Fruit fly (Drosophila melanogaster) whole organism, embryonic: Measurements from ENCODE around the gene tmod.
A peak's percentile ranks its signal among the peaks of the same experiment; 100 is the strongest.

Experiments
- Asciz ChIP-seq: fragments of 200-800 bp; sonication (Bioruptor generic); optimal IDR thresholded peaks from 2 replicates; lab custom pipeline; 2017; ENCODE audit warnings: missing biosample characterization, mild to moderate bottlenecking, missing genetic modification characterization, missing genetic modification reagents
- Blimp-1 ChIP-seq: fragments of 200-800 bp; sonication (Bioruptor generic); optimal IDR thresholded peaks from 3 replicates; lab custom pipeline; 2018; ENCODE audit warnings: missing biosample characterization, missing genetic modification characterization, mild to moderate bottlenecking, moderate library complexity, missing genetic modification reagents
- CG1024 ChIP-seq: fragments of 200-800 bp; sonication (Bioruptor generic); IDR thresholded peaks from 2 replicates; pipeline ENCODE4 v1.3.6; 2022; ENCODE audit warnings: missing biosample characterization, missing genetic modification characterization
- CG10654 ChIP-seq: fragments of 200-800 bp; sonication (Bioruptor generic); optimal IDR thresholded peaks from 2 replicates; lab custom pipeline; 2016; ENCODE audit warnings: missing biosample characterization, missing genetic modification characterization
- CG1233 ChIP-seq: fragments of 200-800 bp; sonication (Bioruptor generic); optimal IDR thresholded peaks from 4 replicates; lab custom pipeline; 2018; ENCODE audit warnings: missing biosample characterization, mild to moderate bottlenecking, missing genetic modification characterization
- CG12659 ChIP-seq: fragments of 200-800 bp; sonication (Bioruptor generic); optimal IDR thresholded peaks from 3 replicates; lab custom pipeline; 2017; ENCODE audit warnings: mild to moderate bottlenecking, missing biosample characterization, missing genetic modification reagents, missing genetic modification characterization
- CG12942 ChIP-seq: fragments of 200-800 bp; sonication (Bioruptor generic); optimal IDR thresholded peaks from 3 replicates; lab custom pipeline; 2016; ENCODE audit warnings: missing biosample characterization, missing genetic modification characterization
- CG15073 ChIP-seq: fragments of 200-800 bp; sonication (Bioruptor generic); optimal IDR thresholded peaks from 2 replicates; lab custom pipeline; 2016; ENCODE audit warnings: missing biosample characterization, missing genetic modification characterization
- CG18011 ChIP-seq: fragments of 200-800 bp; sonication (Bioruptor generic); optimal IDR thresholded peaks from 2 replicates; lab custom pipeline; 2017; ENCODE audit warnings: missing biosample characterization, missing genetic modification characterization, mild to moderate bottlenecking, moderate library complexity, missing genotype
- CG18619 ChIP-seq: fragments of 200-800 bp; sonication (Bioruptor generic); optimal IDR thresholded peaks from 3 replicates; lab custom pipeline; 2017; ENCODE audit warnings: missing biosample characterization, mild to moderate bottlenecking, missing genetic modification characterization
- CG30403 ChIP-seq: fragments of 200-800 bp; sonication (Bioruptor generic); optimal IDR thresholded peaks from 3 replicates; lab custom pipeline; 2016; ENCODE audit warnings: missing biosample characterization, missing genetic modification characterization
- CG32532 ChIP-seq: fragments of 200-800 bp; sonication (Bioruptor generic); IDR thresholded peaks from 2 replicates; pipeline ENCODE4 v1.3.6; 2022; ENCODE audit warnings: missing biosample characterization, missing genetic modification characterization
- CG32767 ChIP-seq: fragments of 200-800 bp; sonication (Bioruptor generic); IDR thresholded peaks from 2 replicates; pipeline ENCODE4 v1.3.6; 2022; ENCODE audit warnings: missing biosample characterization, missing genetic modification characterization
- CG34224 ChIP-seq: fragments of 200-800 bp; sonication (Bioruptor generic); IDR thresholded peaks from 3 replicates; pipeline ENCODE4 v1.3.6; 2022; ENCODE audit warnings: missing biosample characterization, missing genetic modification characterization; ENCODE audit not compliant: partially characterized antibody
- CG8924 ChIP-seq: fragments of 200-800 bp; optimal IDR thresholded peaks from 3 replicates; lab custom pipeline; 2019; ENCODE audit warnings: missing biosample characterization, mild to moderate bottlenecking, missing genetic modification characterization, moderate library complexity
- CG9437 ChIP-seq: fragments of 200-800 bp; sonication (Bioruptor generic); optimal IDR thresholded peaks from 2 replicates; lab custom pipeline; 2018; ENCODE audit warnings: missing biosample characterization, mild to moderate bottlenecking, missing genetic modification characterization
- CTCF ChIP-seq: fragments of 200-800 bp; sonication (Bioruptor generic); optimal IDR thresholded peaks from 2 replicates; lab custom pipeline; 2017; ENCODE audit warnings: missing biosample characterization, mild to moderate bottlenecking, missing genetic modification characterization, moderate library complexity
- CkIIα-i1 ChIP-seq: fragments of 200-800 bp; sonication (Bioruptor generic); IDR thresholded peaks from 2 replicates; pipeline ENCODE4 v1.3.6; 2022; ENCODE audit warnings: missing biosample characterization, missing genetic modification characterization
- D ChIP-seq, 2 experiments: fragments of 200-800 bp in 1 of 2; fragments of >200 bp in 1 of 2; sonication (Bioruptor generic) in 1 of 2; optimal IDR thresholded peaks; 2 replicates in 1 of 2; 3 replicates in 1 of 2; lab custom pipeline; 2017; ENCODE audit warnings: mild to moderate bottlenecking in 1 of 2, missing biosample characterization in 1 of 2, missing genetic modification characterization in 1 of 2, missing genetic modification reagents in 1 of 2
- Dbx ChIP-seq: fragments of 200-800 bp; sonication (Bioruptor generic); IDR thresholded peaks from 3 replicates; pipeline ENCODE4 v1.3.6; 2022; ENCODE audit warnings: missing biosample characterization, missing genetic modification characterization
- Dek ChIP-seq: fragments of 200-800 bp; sonication (Bioruptor generic); optimal IDR thresholded peaks from 3 replicates; lab custom pipeline; 2019; ENCODE audit warnings: missing biosample characterization, mild to moderate bottlenecking, missing genetic modification characterization, moderate library complexity
- Dll ChIP-seq: fragments of 200-800 bp; sonication (Bioruptor generic); IDR thresholded peaks from 4 replicates; pipeline ENCODE4 v1.3.6; 2022; ENCODE audit warnings: missing biosample characterization, missing genetic modification characterization; ENCODE audit not compliant: partially characterized antibody
- ERR ChIP-seq: fragments of 200-800 bp; sonication (Bioruptor generic); optimal IDR thresholded peaks from 2 replicates; lab custom pipeline; 2016; ENCODE audit warnings: missing biosample characterization, missing genetic modification characterization
- Fer3 ChIP-seq: fragments of 200-800 bp; sonication (Bioruptor generic); optimal IDR thresholded peaks from 2 replicates; lab custom pipeline; 2018; ENCODE audit warnings: missing biosample characterization, mild to moderate bottlenecking, missing genetic modification characterization, moderate library complexity
- Med ChIP-seq: fragments of 200-800 bp; sonication (Bioruptor generic); peaks from one replicate; lab custom pipeline; 2016; ENCODE audit warnings: missing biosample characterization, missing genetic modification characterization, mild to moderate bottlenecking, inconsistent platforms, moderate library complexity
- Mrtf ChIP-seq: fragments of 200-800 bp; sonication (Bioruptor generic); IDR thresholded peaks from 3 replicates; pipeline ENCODE4 v1.3.6; 2022; ENCODE audit warnings: missing biosample characterization, missing genetic modification characterization
- NK7.1 ChIP-seq: fragments of 200-800 bp; sonication (Bioruptor generic); optimal IDR thresholded peaks from 3 replicates; lab custom pipeline; 2016; ENCODE audit warnings: missing biosample characterization, missing genetic modification characterization
- Oli ChIP-seq: fragments of 200-800 bp; sonication (Bioruptor generic); optimal IDR thresholded peaks from 2 replicates; lab custom pipeline; 2018; ENCODE audit warnings: missing biosample characterization, mild to moderate bottlenecking, missing genetic modification characterization, moderate library complexity
- Scr ChIP-seq: fragments of 200-800 bp; sonication (Bioruptor generic); IDR thresholded peaks from 2 replicates; pipeline ENCODE4 v1.3.6; 2022; ENCODE audit warnings: missing biosample characterization, missing genetic modification characterization; ENCODE audit not compliant: partially characterized antibody
- aop ChIP-seq: fragments of 200-800 bp; sonication (Bioruptor generic); IDR thresholded peaks from 2 replicates; pipeline ENCODE4 v1.3.6; 2022; ENCODE audit warnings: missing biosample characterization, missing genetic modification characterization
- cwo ChIP-seq: fragments of 200-800 bp; sonication (Bioruptor generic); optimal IDR thresholded peaks from 3 replicates; lab custom pipeline; 2017; ENCODE audit warnings: missing biosample characterization, missing genetic modification characterization, mild to moderate bottlenecking, moderate library complexity, missing genetic modification reagents
- fd102C ChIP-seq: fragments of 200-800 bp; sonication (Bioruptor generic); optimal IDR thresholded peaks from 2 replicates; lab custom pipeline; 2018; ENCODE audit warnings: missing biosample characterization, mild to moderate bottlenecking, missing genetic modification characterization, moderate library complexity
- fd64A ChIP-seq: fragments of 200-800 bp; sonication (Bioruptor generic); optimal IDR thresholded peaks from 3 replicates; lab custom pipeline; 2018; ENCODE audit warnings: missing biosample characterization, mild to moderate bottlenecking, missing genetic modification characterization
- ftz-f1 ChIP-seq: fragments of 200-800 bp; sonication (Bioruptor generic); optimal IDR thresholded peaks from 2 replicates; lab custom pipeline; 2016; ENCODE audit warnings: missing biosample characterization, missing genetic modification characterization
- h ChIP-seq: fragments of >200 bp; optimal IDR thresholded peaks from 2 replicates; lab custom pipeline; 2017
- inv ChIP-seq: fragments of 200-800 bp; sonication (Bioruptor generic); IDR thresholded peaks from 2 replicates; pipeline ENCODE4 v1.3.6; 2022; ENCODE audit warnings: missing biosample characterization, missing genetic modification characterization; ENCODE audit not compliant: partially characterized antibody
- mirr ChIP-seq: fragments of 200-800 bp; sonication (Bioruptor generic); optimal IDR thresholded peaks from 3 replicates; lab custom pipeline; 2018; ENCODE audit warnings: missing biosample characterization, mild to moderate bottlenecking, missing genetic modification characterization
- repo ChIP-seq: fragments of 200-800 bp; sonication (Bioruptor generic); optimal IDR thresholded peaks from 2 replicates; lab custom pipeline; 2016; ENCODE audit warnings: missing biosample characterization, missing genetic modification characterization
- rib ChIP-seq: fragments of 200-800 bp; sonication (Bioruptor generic); IDR thresholded peaks from 2 replicates; pipeline ENCODE4 v1.3.6; 2022; ENCODE audit warnings: missing biosample characterization, missing genetic modification characterization
- shn ChIP-seq: fragments of 200-800 bp; sonication (Bioruptor generic); optimal IDR thresholded peaks from 3 replicates; lab custom pipeline; 2016; ENCODE audit warnings: missing biosample characterization, missing genetic modification characterization
- sr ChIP-seq: fragments of 200-800 bp; sonication (Bioruptor generic); IDR thresholded peaks from 3 replicates; pipeline ENCODE4 v1.3.6; 2022; ENCODE audit warnings: missing biosample characterization, missing genetic modification characterization
- ssp ChIP-seq: fragments of 200-800 bp; sonication (Bioruptor generic); IDR thresholded peaks from 2 replicates; pipeline ENCODE4 v1.3.6; 2022; ENCODE audit warnings: missing biosample characterization, missing genetic modification characterization
- tin ChIP-seq: fragments of 200-800 bp; sonication (Bioruptor generic); optimal IDR thresholded peaks from 3 replicates; lab custom pipeline; 2016; ENCODE audit warnings: missing biosample characterization, missing genetic modification characterization
- toy ChIP-seq: fragments of 200-800 bp; sonication (Bioruptor generic); IDR thresholded peaks from 2 replicates; pipeline ENCODE4 v1.3.6; 2022; ENCODE audit warnings: missing biosample characterization, missing genetic modification characterization
- trem ChIP-seq: fragments of 200-800 bp; optimal IDR thresholded peaks from 3 replicates; lab custom pipeline; 2019; ENCODE audit warnings: missing biosample characterization, mild to moderate bottlenecking, missing genetic modification characterization, moderate library complexity
- unpg ChIP-seq: fragments of 200-800 bp; sonication (Bioruptor generic); optimal IDR thresholded peaks from 3 replicates; lab custom pipeline; 2018; ENCODE audit warnings: missing biosample characterization, mild to moderate bottlenecking, missing genetic modification characterization, moderate library complexity
- vvl ChIP-seq: fragments of 200-800 bp; sonication (Bioruptor generic); IDR thresholded peaks from 2 replicates; pipeline ENCODE4 v1.3.6; 2022; ENCODE audit warnings: missing biosample characterization, missing genetic modification characterization
- zen ChIP-seq: fragments of 200-800 bp; sonication (Bioruptor generic); optimal IDR thresholded peaks from 3 replicates; lab custom pipeline; 2018; ENCODE audit warnings: missing biosample characterization, mild to moderate bottlenecking, missing genetic modification characterization, moderate library complexity
- zfh1 ChIP-seq: fragments of 200-800 bp; sonication (Bioruptor generic); IDR thresholded peaks from 3 replicates; pipeline ENCODE4 v1.3.6; 2022; ENCODE audit warnings: missing biosample characterization, missing genetic modification characterization

Gene tmod

DNA sequence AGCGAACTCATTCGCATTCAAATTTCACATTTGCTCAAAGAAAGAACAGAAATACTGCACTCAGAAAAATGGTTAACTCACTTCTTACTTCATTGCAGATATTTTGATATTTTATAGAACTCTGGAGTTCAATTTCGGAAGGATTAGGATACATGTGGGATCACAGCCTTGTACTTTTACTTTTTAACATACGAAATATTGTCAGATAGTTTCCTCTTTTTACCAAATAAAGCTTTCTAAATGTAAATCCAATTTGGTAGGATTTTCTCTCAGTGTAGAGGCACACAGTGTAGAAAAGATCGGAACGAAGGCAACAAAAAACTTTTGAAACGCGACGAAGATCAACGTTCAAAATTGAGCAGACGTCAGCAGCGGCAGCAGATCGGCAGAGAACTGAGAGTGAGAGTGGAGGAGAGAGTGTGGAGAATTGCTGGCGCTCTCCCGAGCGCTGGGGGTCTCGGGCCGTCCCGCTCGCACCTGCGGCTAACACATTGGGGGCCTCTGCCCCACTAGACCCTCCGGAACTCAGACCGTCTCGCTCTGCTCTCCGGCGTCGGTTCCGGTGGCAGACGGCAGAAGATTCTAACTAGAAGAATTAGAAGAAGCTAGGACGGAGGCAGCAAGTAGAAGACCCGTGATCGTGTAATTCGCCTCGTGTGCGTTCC, at the start of gene tmod (continued):
- peak; percentile 43 for TF ChIP-seq CG30403 (GFP tag; lab: Kevin White, UChicago)
- no peak for TF ChIP-seq CG18619 (GFP tag; lab: Kevin White, UChicago)
- no peak for TF ChIP-seq CG15073 (GFP tag; lab: Kevin White, UChicago)
- TF ChIP-seq CG32532 (GFP tag; lab: Robert Waterston, UW) = peak; percentile 70; the same call in 1 of the 2 replicates
- peak; percentile 2 for TF ChIP-seq CG1233 (GFP tag; lab: Kevin White, UChicago)
- no peak for TF ChIP-seq ERR (GFP tag; lab: Kevin White, UChicago)
- peak; percentile 36 for TF ChIP-seq ftz-f1 (GFP tag; lab: Kevin White, UChicago)
- TF ChIP-seq CG8924 (tag; lab: Kevin White, UChicago) = peak; percentile 48
- TF ChIP-seq Fer3 (tag; lab: Kevin White, UChicago) = peak; percentile 35
- no peak for TF ChIP-seq Mrtf (GFP tag; lab: Robert Waterston, UW)
- TF ChIP-seq trem (tag; lab: Kevin White, UChicago) = peak; percentile 59
- no peak for TF ChIP-seq repo (GFP tag; lab: Kevin White, UChicago)
- TF ChIP-seq Scr (GFP tag; lab: Robert Waterston, UW) = no peak
- no peak for TF ChIP-seq CG18011 (GFP tag; lab: Kevin White, UChicago)
- TF ChIP-seq Blimp-1 (GFP tag; lab: Kevin White, UChicago) = peak; percentile 74
- TF ChIP-seq cwo (GFP tag; lab: Kevin White, UChicago) = no peak
- no peak for TF ChIP-seq CkIIα-i1 (GFP tag; lab: Robert Waterston, UW)
- TF ChIP-seq CTCF (GFP tag; lab: Kevin White, UChicago) = peak; percentile 9
- 0 out of 2 replicates have a peak, but pooled peaks have one; percentile 11 for TF ChIP-seq CG1024 (GFP tag; lab: Robert Waterston, UW)
- peak; percentile 37 for TF ChIP-seq shn (GFP tag; lab: Kevin White, UChicago)
- no peak for TF ChIP-seq inv
- TF ChIP-seq CG12942 (GFP tag; lab: Kevin White, UChicago) = peak; percentile 27
- no peak for TF ChIP-seq ssp (GFP tag; lab: Robert Waterston, UW)
- TF ChIP-seq CG12659 (GFP tag; lab: Kevin White, UChicago) = peak; percentile 3
- peak; percentile 34 for TF ChIP-seq tin (GFP tag; lab: Kevin White, UChicago)
- peak; percentile 36; the same call in 1 of the 3 replicates for TF ChIP-seq sr
- peak; percentile 55; the same call in 1 of the 3 replicates for TF ChIP-seq Dbx (GFP tag; lab: Robert Waterston, UW)
- TF ChIP-seq CG9437 (GFP tag; lab: Kevin White, UChicago) = no peak
- peak; percentile 32; the same call in 1 of the 2 replicates for TF ChIP-seq vvl (GFP tag; lab: Robert Waterston, UW)
- TF ChIP-seq toy (GFP tag; lab: Robert Waterston, UW) = 0 out of 2 replicates have a peak, but pooled peaks have one; percentile 30
- TF ChIP-seq NK7.1 (GFP tag; lab: Kevin White, UChicago) = no peak
- peak; percentile 32 for TF ChIP-seq mirr
- no peak for TF ChIP-seq h (lab: Kevin White, UChicago)
- peak; percentile 25 for TF ChIP-seq CG10654 (GFP tag; lab: Kevin White, UChicago)
- TF ChIP-seq Med (GFP tag; lab: Kevin White, UChicago) = peak; percentile 81
- TF ChIP-seq fd102C = no peak
- no peak for TF ChIP-seq Dek (tag; lab: Kevin White, UChicago)
- peak; percentile 64 for TF ChIP-seq unpg (GFP tag; lab: Kevin White, UChicago)
- peak; percentile 61 for TF ChIP-seq Oli (tag; lab: Kevin White, UChicago)
- peak; percentile 3 for TF ChIP-seq zen (tag; lab: Kevin White, UChicago)
- no peak for TF ChIP-seq rib (GFP tag; lab: Robert Waterston, UW)
- peak; percentile 6 for TF ChIP-seq fd64A (GFP tag; lab: Kevin White, UChicago)
- TF ChIP-seq D (optimal IDR thresholded peaks at IDR 0.05; lab: Kevin White, UChicago) = no peak
- peak; percentile 38 for TF ChIP-seq D (GFP tag; optimal IDR thresholded peaks at IDR 0.05; lab: Kevin White, UChicago)
- TF ChIP-seq CG32767 = 0 out of 2 replicates have a peak, but pooled peaks have one; percentile 32
- 0 out of 3 replicates have a peak, but pooled peaks have one; percentile 29 for TF ChIP-seq zfh1
- no peak for TF ChIP-seq Dll
- TF ChIP-seq Asciz (GFP tag; lab: Kevin White, UChicago) = peak; percentile 3
- TF ChIP-seq CG34224 = peak; percentile 57
- TF ChIP-seq aop (GFP tag; lab: Robert Waterston, UW) = peak; percentile 95
